Fruit fly (Drosophila melanogaster) whole organism, embryonic: Measurements from ENCODE around the gene Tom.

Source experiments
- CG10209 ChIP-seq: fragments of 200-800 bp; sonication (Bioruptor generic); optimal IDR thresholded peaks from 3 replicates; lab custom pipeline; 2017; ENCODE audit warnings: missing biosample characterization, mild to moderate bottlenecking, missing genetic modification characterization, missing genetic modification reagents
- CG10321 ChIP-seq: fragments of 200-800 bp; sonication (Bioruptor generic); IDR thresholded peaks from 2 replicates; pipeline ENCODE4 v1.3.6; 2022; ENCODE audit warnings: missing biosample characterization, missing genetic modification characterization
- CG12391 ChIP-seq: fragments of 200-800 bp; sonication (Bioruptor generic); optimal IDR thresholded peaks from 3 replicates; lab custom pipeline; 2018; ENCODE audit warnings: missing biosample characterization, mild to moderate bottlenecking, missing genetic modification characterization, moderate library complexity
- CG13123 ChIP-seq: fragments of 200-800 bp; sonication (Bioruptor generic); optimal IDR thresholded peaks from 2 replicates; lab custom pipeline; 2016; ENCODE audit warnings: missing biosample characterization, missing genetic modification characterization
- CG13775 ChIP-seq: fragments of 200-800 bp; sonication (Bioruptor generic); optimal IDR thresholded peaks from 3 replicates; lab custom pipeline; 2017; ENCODE audit warnings: missing biosample characterization, mild to moderate bottlenecking, missing genetic modification characterization
- CG1602 ChIP-seq: fragments of 200-800 bp; sonication (Bioruptor generic); optimal IDR thresholded peaks from 3 replicates; lab custom pipeline; 2016; ENCODE audit warnings: missing biosample characterization, missing genetic modification characterization
- CG18011 ChIP-seq: fragments of 200-800 bp; sonication (Bioruptor generic); optimal IDR thresholded peaks from 2 replicates; lab custom pipeline; 2017; ENCODE audit warnings: missing biosample characterization, missing genetic modification characterization, mild to moderate bottlenecking, moderate library complexity, missing genotype
- CG31365 ChIP-seq: fragments of 200-800 bp; sonication (Bioruptor generic); optimal IDR thresholded peaks from 2 replicates; lab custom pipeline; 2018; ENCODE audit warnings: missing biosample characterization, mild to moderate bottlenecking, missing genetic modification characterization
- CG6175 ChIP-seq: fragments of 200-800 bp; sonication (Bioruptor generic); IDR thresholded peaks from 3 replicates; pipeline ENCODE4 v1.3.6; 2022; ENCODE audit warnings: missing biosample characterization, missing genetic modification characterization
- CG6654 ChIP-seq: fragments of 200-800 bp; sonication (Bioruptor generic); optimal IDR thresholded peaks from 2 replicates; lab custom pipeline; 2017; ENCODE audit warnings: missing biosample characterization, mild to moderate bottlenecking, missing genetic modification characterization
- CG6683 ChIP-seq: fragments of 200-800 bp; sonication (Bioruptor generic); optimal IDR thresholded peaks from 2 replicates; lab custom pipeline; 2017; ENCODE audit warnings: missing biosample characterization, mild to moderate bottlenecking, missing genetic modification characterization, missing genetic modification reagents
- CG7556 ChIP-seq: fragments of 200-800 bp; sonication (Bioruptor generic); optimal IDR thresholded peaks from 2 replicates; lab custom pipeline; 2017; ENCODE audit warnings: missing biosample characterization, mild to moderate bottlenecking, missing genetic modification characterization
- CG8290 ChIP-seq, 3 experiments: fragments of 200-800 bp; sonication (Bioruptor generic); optimal IDR thresholded peaks; 2 replicates each; lab custom pipeline; 2016 to 2019; ENCODE audit warnings: missing biosample characterization in 3 of 3, missing genetic modification characterization in 3 of 3, mild to moderate bottlenecking in 2 of 3, moderate library complexity in 1 of 3
- CG8944 ChIP-seq: fragments of 200-800 bp; sonication (Bioruptor generic); optimal IDR thresholded peaks from 3 replicates; lab custom pipeline; 2016; ENCODE audit warnings: missing biosample characterization, missing genetic modification characterization
- CG9817 ChIP-seq: fragments of 200-800 bp; sonication (Bioruptor generic); optimal IDR thresholded peaks from 2 replicates; lab custom pipeline; 2018; ENCODE audit warnings: missing biosample characterization, mild to moderate bottlenecking, missing genetic modification characterization, moderate library complexity
- CG9932 ChIP-seq: fragments of 200-800 bp; sonication (Bioruptor generic); IDR thresholded peaks from 2 replicates; pipeline ENCODE4 v1.3.6; 2022; ENCODE audit warnings: missing biosample characterization, missing genetic modification characterization
- CHES-1-like ChIP-seq: fragments of 200-800 bp; sonication (Bioruptor generic); optimal IDR thresholded peaks from 2 replicates; lab custom pipeline; 2016; ENCODE audit warnings: missing biosample characterization, missing genetic modification characterization
- Dll ChIP-seq: fragments of 200-800 bp; sonication (Bioruptor generic); IDR thresholded peaks from 4 replicates; pipeline ENCODE4 v1.3.6; 2022; ENCODE audit warnings: missing biosample characterization, missing genetic modification characterization; ENCODE audit not compliant: partially characterized antibody
- Doc2 ChIP-seq: fragments of 200-800 bp; sonication (Bioruptor generic); IDR thresholded peaks from 2 replicates; pipeline ENCODE4 v1.3.6; 2022; ENCODE audit warnings: missing biosample characterization, missing genetic modification characterization
- Eip74EF ChIP-seq, 2 experiments: fragments of 200-800 bp in 1 of 2; fragments of >200 bp in 1 of 2; sonication (Bioruptor generic) in 1 of 2; optimal IDR thresholded peaks; 2 replicates each; lab custom pipeline; 2017 to 2019; ENCODE audit warnings: missing biosample characterization in 2 of 2, missing genetic modification characterization in 2 of 2, mild to moderate bottlenecking in 1 of 2, moderate library complexity in 1 of 2
- Fer3 ChIP-seq: fragments of 200-800 bp; sonication (Bioruptor generic); optimal IDR thresholded peaks from 2 replicates; lab custom pipeline; 2018; ENCODE audit warnings: missing biosample characterization, mild to moderate bottlenecking, missing genetic modification characterization, moderate library complexity
- H2.0 ChIP-seq: fragments of 200-800 bp; sonication (Bioruptor generic); IDR thresholded peaks from 2 replicates; pipeline ENCODE4 v1.3.6; 2022; ENCODE audit warnings: missing biosample characterization, missing genetic modification characterization
- HmgD ChIP-seq: fragments of 200-800 bp; sonication (Bioruptor generic); optimal IDR thresholded peaks from 3 replicates; lab custom pipeline; 2016; ENCODE audit warnings: missing biosample characterization, missing genetic modification characterization
- Hr51 ChIP-seq, 2 experiments: fragments of 200-800 bp; sonication (Bioruptor generic); optimal IDR thresholded peaks; 2 replicates in 1 of 2; 3 replicates in 1 of 2; lab custom pipeline; 2016 to 2018; ENCODE audit warnings: missing biosample characterization in 2 of 2, missing genetic modification characterization in 2 of 2, mild to moderate bottlenecking in 1 of 2, moderate library complexity in 1 of 2
- NC2β ChIP-seq: fragments of 200-800 bp; sonication (Bioruptor generic); optimal IDR thresholded peaks from 2 replicates; lab custom pipeline; 2016; ENCODE audit warnings: missing biosample characterization, missing genetic modification characterization
- NK7.1 ChIP-seq: fragments of 200-800 bp; sonication (Bioruptor generic); optimal IDR thresholded peaks from 3 replicates; lab custom pipeline; 2016; ENCODE audit warnings: missing biosample characterization, missing genetic modification characterization
- Stat92E ChIP-seq, 3 experiments: fragments of >200 bp in 2 of 3; fragments of 200-800 bp in 1 of 3; sonication (Bioruptor generic) in 1 of 3; optimal IDR thresholded peaks; 2 replicates each; lab custom pipeline; 2017 to 2019; ENCODE audit warnings: missing biosample characterization in 3 of 3, missing genetic modification characterization in 3 of 3, mild to moderate bottlenecking in 1 of 3, moderate library complexity in 1 of 3
- Usf ChIP-seq: fragments of 200-800 bp; sonication (Bioruptor generic); optimal IDR thresholded peaks from 2 replicates; lab custom pipeline; 2017; ENCODE audit warnings: missing genotype, missing biosample characterization, missing genetic modification characterization
- Xrp1 ChIP-seq: fragments of 200-800 bp; sonication (Bioruptor generic); IDR thresholded peaks from 2 replicates; pipeline ENCODE4 v1.3.6; 2022; ENCODE audit warnings: missing biosample characterization, missing genetic modification characterization
- bbx ChIP-seq: fragments of 200-800 bp; sonication (Bioruptor generic); IDR thresholded peaks from 2 replicates; pipeline ENCODE4 v1.3.6; 2022; ENCODE audit warnings: missing biosample characterization, missing genetic modification characterization; ENCODE audit not compliant: partially characterized antibody
- chinmo ChIP-seq: fragments of 200-800 bp; sonication (Bioruptor generic); IDR thresholded peaks from 4 replicates; pipeline ENCODE4 v1.3.6; 2022; ENCODE audit warnings: missing biosample characterization, missing genetic modification characterization; ENCODE audit not compliant: partially characterized antibody
- crc ChIP-seq: fragments of 200-800 bp; sonication (Bioruptor generic); optimal IDR thresholded peaks from 2 replicates; lab custom pipeline; 2016; ENCODE audit warnings: missing biosample characterization, missing genetic modification characterization
- dm ChIP-seq: fragments of 200-800 bp; sonication (Bioruptor generic); optimal IDR thresholded peaks from 3 replicates; lab custom pipeline; 2016; ENCODE audit warnings: missing biosample characterization, missing genetic modification characterization
- eve ChIP-seq, 2 experiments: fragments of >200 bp; optimal IDR thresholded peaks; 2 replicates each; lab custom pipeline; 2017; ENCODE audit warnings: missing biosample characterization in 2 of 2, missing genetic modification characterization in 2 of 2
- fd64A ChIP-seq: fragments of 200-800 bp; sonication (Bioruptor generic); optimal IDR thresholded peaks from 3 replicates; lab custom pipeline; 2018; ENCODE audit warnings: missing biosample characterization, mild to moderate bottlenecking, missing genetic modification characterization
- grn ChIP-seq: fragments of 200-800 bp; sonication (Bioruptor generic); optimal IDR thresholded peaks from 3 replicates; lab custom pipeline; 2017; ENCODE audit warnings: missing biosample characterization, missing genetic modification characterization
- gt ChIP-seq: fragments of 200-800 bp; sonication (Bioruptor generic); IDR thresholded peaks from 2 replicates; pipeline ENCODE4 v1.3.6; 2022; ENCODE audit warnings: missing biosample characterization, missing genetic modification characterization
- insv ChIP-seq, 2 experiments: fragments of 200-800 bp; sonication (Bioruptor generic); optimal IDR thresholded peaks; 3 replicates each; lab custom pipeline; 2016 to 2018; ENCODE audit warnings: missing biosample characterization in 2 of 2, missing genetic modification characterization in 2 of 2
- jing ChIP-seq: fragments of 200-800 bp; sonication (Bioruptor generic); optimal IDR thresholded peaks from 2 replicates; lab custom pipeline; 2018; ENCODE audit warnings: missing biosample characterization, mild to moderate bottlenecking, missing genetic modification characterization
- kni ChIP-seq: fragments of 200-800 bp; sonication (Bioruptor generic); optimal IDR thresholded peaks from 3 replicates; lab custom pipeline; 2017; ENCODE audit warnings: mild to moderate bottlenecking, missing biosample characterization, missing genetic modification reagents, missing genetic modification characterization
- lola ChIP-seq, 3 experiments: fragments of >200 bp in 2 of 3; fragments of 200-800 bp in 1 of 3; sonication (Bioruptor generic) in 1 of 3; optimal IDR thresholded peaks; 2 replicates each; lab custom pipeline; 2017 to 2019; ENCODE audit warnings: missing biosample characterization in 3 of 3, missing genetic modification characterization in 3 of 3, mild to moderate bottlenecking in 1 of 3, moderate library complexity in 1 of 3
- prd ChIP-seq, 3 experiments: fragments of >200 bp in 2 of 3; fragments of 200-800 bp in 1 of 3; sonication (Bioruptor generic) in 1 of 3; optimal IDR thresholded peaks in 2 of 3; IDR thresholded peaks in 1 of 3; 2 replicates in 2 of 3; 3 replicates in 1 of 3; pipeline versions ENCODE4 v1.3.6 to Lab custom; 2017 to 2022; ENCODE audit warnings: missing biosample characterization in 1 of 3, missing genetic modification characterization in 1 of 3
- repo ChIP-seq: fragments of 200-800 bp; sonication (Bioruptor generic); optimal IDR thresholded peaks from 2 replicates; lab custom pipeline; 2016; ENCODE audit warnings: missing biosample characterization, missing genetic modification characterization
- sima ChIP-seq: fragments of 200-800 bp; sonication (Bioruptor generic); optimal IDR thresholded peaks from 2 replicates; lab custom pipeline; 2016; ENCODE audit warnings: missing biosample characterization, missing genetic modification characterization
- sqz ChIP-seq: fragments of 200-800 bp; sonication (Bioruptor generic); optimal IDR thresholded peaks from 3 replicates; lab custom pipeline; 2018; ENCODE audit warnings: missing biosample characterization, mild to moderate bottlenecking, missing genetic modification characterization
- tin ChIP-seq: fragments of 200-800 bp; sonication (Bioruptor generic); optimal IDR thresholded peaks from 3 replicates; lab custom pipeline; 2016; ENCODE audit warnings: missing biosample characterization, missing genetic modification characterization
- unpg ChIP-seq: fragments of 200-800 bp; sonication (Bioruptor generic); optimal IDR thresholded peaks from 3 replicates; lab custom pipeline; 2018; ENCODE audit warnings: missing biosample characterization, mild to moderate bottlenecking, missing genetic modification characterization, moderate library complexity
- wek ChIP-seq: fragments of 200-800 bp; sonication (Bioruptor generic); optimal IDR thresholded peaks from 3 replicates; lab custom pipeline; 2018; ENCODE audit warnings: missing biosample characterization, mild to moderate bottlenecking, missing genetic modification characterization, moderate library complexity

Gene Tom

DNA sequence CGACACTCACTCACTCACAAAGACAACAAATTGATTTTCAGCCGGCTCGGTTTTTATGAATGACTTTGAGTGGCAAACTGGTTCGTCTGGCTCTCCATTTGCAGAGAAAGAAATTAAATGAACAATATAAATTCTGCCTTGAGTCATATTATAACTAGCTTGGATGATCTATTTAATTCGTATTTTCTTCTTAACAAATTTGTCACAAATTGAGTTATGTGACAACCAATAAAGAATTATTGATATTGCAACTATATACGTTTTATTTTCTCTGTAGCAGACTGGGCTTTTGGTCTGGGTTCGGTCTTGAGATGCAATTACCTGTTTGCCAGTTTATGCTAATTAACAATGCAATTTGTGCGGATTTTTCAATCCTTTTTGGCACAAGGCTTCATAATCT, 37.7 kb downstream of the Tom start (continued):
- TF ChIP-seq repo (GFP tag; lab: Kevin White, UChicago), result no peak
- TF ChIP-seq CG31365, result no peak
- no peak for TF ChIP-seq CG6683 (GFP tag; lab: Kevin White, UChicago)
- no peak for TF ChIP-seq CG13775 (GFP tag; lab: Kevin White, UChicago)
- no peak for TF ChIP-seq CHES-1-like (GFP tag; lab: Kevin White, UChicago)
- no peak for TF ChIP-seq CG13123 (GFP tag; lab: Kevin White, UChicago)
- no peak for TF ChIP-seq CG9817 (tag; lab: Kevin White, UChicago)
- peak; percentile 48 for TF ChIP-seq unpg (GFP tag; lab: Kevin White, UChicago)
- peak; percentile 53; the same call in 1 of the 2 replicates for TF ChIP-seq Xrp1 (GFP tag; lab: Robert Waterston, UW)
- TF ChIP-seq HmgD, result no peak
- no peak for TF ChIP-seq CG1602 (GFP tag; lab: Kevin White, UChicago)
- TF ChIP-seq kni (GFP tag; lab: Kevin White, UChicago), result no peak
- no peak for TF ChIP-seq CG6654 (GFP tag; lab: Kevin White, UChicago)
- TF ChIP-seq bbx (GFP tag; lab: Robert Waterston, UW), result no peak
- TF ChIP-seq Hr51 (GFP tag; optimal IDR thresholded peaks at IDR 0.05; lab: Kevin White, UChicago), result no peak
- no peak for TF ChIP-seq tin
- TF ChIP-seq CG8290 (GFP tag; optimal IDR thresholded peaks at IDR 0.05; lab: Kevin White, UChicago), result no peak
- TF ChIP-seq CG8290 (tag; optimal IDR thresholded peaks at IDR 0.05; lab: Kevin White, UChicago), result no peak
- no peak for TF ChIP-seq crc (GFP tag; lab: Kevin White, UChicago)
- TF ChIP-seq CG6175 (GFP tag; lab: Robert Waterston, UW), result no peak
- no peak for TF ChIP-seq gt (GFP tag; lab: Robert Waterston, UW)
- no peak for TF ChIP-seq CG10321
- TF ChIP-seq CG10209 (GFP tag; lab: Kevin White, UChicago), result no peak
- TF ChIP-seq CG9932 (GFP tag; lab: Robert Waterston, UW), result no peak
- no peak for TF ChIP-seq jing (GFP tag; lab: Kevin White, UChicago)
- TF ChIP-seq Usf (GFP tag; lab: Kevin White, UChicago), result no peak
- no peak for TF ChIP-seq Fer3 (tag; lab: Kevin White, UChicago)
- peak; percentile 9 for TF ChIP-seq CG12391
- TF ChIP-seq eve (GFP tag; optimal IDR thresholded peaks at IDR 0.05; lab: Kevin White, UChicago), result no peak
- no peak for TF ChIP-seq Dll (GFP tag; lab: Robert Waterston, UW)
- no peak for TF ChIP-seq prd (optimal IDR thresholded peaks at IDR 0.05; lab: Kevin White, UChicago)
- peak; percentile 30; the same call in 2 of the 3 replicates for TF ChIP-seq prd (GFP tag; IDR thresholded peaks at IDR 0.05; lab: Robert Waterston, UW)
- no peak for TF ChIP-seq insv (GFP tag; optimal IDR thresholded peaks at IDR 0.05; lab: Kevin White, UChicago)
- no peak for TF ChIP-seq Eip74EF (GFP tag; optimal IDR thresholded peaks at IDR 0.05; lab: Kevin White, UChicago)
- TF ChIP-seq NC2β (GFP tag; lab: Kevin White, UChicago), result no peak

- TF ChIP-seq Stat92E (GFP tag; optimal IDR thresholded peaks at IDR 0.05; lab: Kevin White, UChicago), result peak in 1 of 3 experiments; percentile 81
- no peak for TF ChIP-seq lola (GFP tag; optimal IDR thresholded peaks at IDR 0.05; lab: Kevin White, UChicago)
- no peak for TF ChIP-seq dm (GFP tag; lab: Kevin White, UChicago)
- TF ChIP-seq CG8944 (GFP tag; lab: Kevin White, UChicago), result no peak
- TF ChIP-seq NK7.1 (GFP tag; lab: Kevin White, UChicago), result no peak
- TF ChIP-seq Doc2, result no peak
- no peak for TF ChIP-seq fd64A (GFP tag; lab: Kevin White, UChicago)
- peak; percentile 71 for TF ChIP-seq grn (GFP tag; lab: Kevin White, UChicago)
- no peak for TF ChIP-seq repo (GFP tag; lab: Kevin White, UChicago)
- TF ChIP-seq sqz (GFP tag; lab: Kevin White, UChicago), result no peak
- no peak for TF ChIP-seq sima (GFP tag; lab: Kevin White, UChicago)
- no peak for TF ChIP-seq CG7556 (GFP tag; lab: Kevin White, UChicago)
- TF ChIP-seq wek (GFP tag; lab: Kevin White, UChicago), result no peak
- no peak for TF ChIP-seq CG18011 (GFP tag; lab: Kevin White, UChicago)
- peak; percentile 73 for TF ChIP-seq kni (GFP tag; lab: Kevin White, UChicago)
- TF ChIP-seq chinmo (GFP tag; lab: Robert Waterston, UW), result no peak
- TF ChIP-seq H2.0 (GFP tag; lab: Robert Waterston, UW), result no peak
These were observed 38.3 kb downstream of the Tom start for dm6 chr3L:15007271-15007948.
